Worm (Caenorhabditis elegans) whole organism, young adult: ENCODE measurements around the gene C04E12.4.

Source experiments
- F23B12.7 ChIP-seq: sonication (generic microtip); optimal IDR thresholded peaks from 2 replicates; lab custom pipeline; 2017; ENCODE audit warnings: missing genetic modification characterization, mild to moderate bottlenecking, missing compliant biosample characterization, antibody characterized with exemption, moderate library complexity; ENCODE audit not compliant: insufficient read depth
- T26A5.8 ChIP-seq: sonication (generic microtip); optimal IDR thresholded peaks from 2 replicates; lab custom pipeline; 2016; ENCODE audit warnings: missing genetic modification characterization, missing compliant biosample characterization
- chd-7 ChIP-seq: sonication (generic microtip); optimal IDR thresholded peaks from 2 replicates; lab custom pipeline; 2016; ENCODE audit warnings: mild to moderate bottlenecking, missing genetic modification characterization, moderate library complexity, missing compliant biosample characterization
- let-607 ChIP-seq, 2 experiments: fragments of 200-800 bp in 1 of 2; sonication (Bioruptor generic) in 1 of 2; sonication (generic microtip) in 1 of 2; optimal IDR thresholded peaks; 2 replicates each; lab custom pipeline; 2016 to 2018; ENCODE audit warnings: mild to moderate bottlenecking in 2 of 2, missing compliant biosample characterization in 2 of 2, missing genetic modification characterization in 2 of 2, moderate library complexity in 2 of 2, missing genotype in 1 of 2
- nfya-1 ChIP-seq: sonication (generic microtip); optimal IDR thresholded peaks from 2 replicates; lab custom pipeline; 2017; ENCODE audit warnings: antibody characterized with exemption, missing compliant biosample characterization, missing genetic modification characterization, borderline replicate concordance; ENCODE audit not compliant: insufficient read depth
- nhr-179 ChIP-seq: sonication (generic microtip); optimal IDR thresholded peaks from 2 replicates; lab custom pipeline; 2016; ENCODE audit warnings: mild to moderate bottlenecking, missing genetic modification characterization, missing compliant biosample characterization
- nhr-90 ChIP-seq: sonication (generic microtip); optimal IDR thresholded peaks from 2 replicates; lab custom pipeline; 2016; ENCODE audit warnings: missing genotype, mild to moderate bottlenecking, missing genetic modification characterization, missing compliant biosample characterization
- pha-4 ChIP-seq: fragments of 150-350 bp; sonication (generic microtip); optimal IDR thresholded peaks from 2 replicates; lab custom pipeline; 2014; ENCODE audit warnings: missing biosample characterization, missing genetic modification reagents, missing genetic modification characterization
- snpc-4 ChIP-seq, 5 experiments: fragments of 150-350 bp in 1 of 5; sonication (generic microtip) in 4 of 5; optimal IDR thresholded peaks; 2 replicates each; lab custom pipeline; 2014 to 2018; ENCODE audit warnings: missing genetic modification characterization in 5 of 5, missing biosample characterization in 3 of 5, antibody characterized with exemption in 2 of 5, mild to moderate bottlenecking in 2 of 5, missing compliant biosample characterization in 2 of 5, missing genotype in 2 of 5, moderate library complexity in 2 of 5, missing genetic modification reagents in 1 of 5
- tbp1 ChIP-seq: fragments of 200-800 bp; sonication (Bioruptor generic); optimal IDR thresholded peaks from 2 replicates; lab custom pipeline; 2018; ENCODE audit warnings: mild to moderate bottlenecking, missing genetic modification characterization, missing compliant biosample characterization
- ztf-3 ChIP-seq: fragments of 200-800 bp; sonication (Bioruptor generic); optimal IDR thresholded peaks from 2 replicates; lab custom pipeline; 2018; ENCODE audit warnings: mild to moderate bottlenecking, missing genetic modification characterization, missing compliant biosample characterization

DNA sequence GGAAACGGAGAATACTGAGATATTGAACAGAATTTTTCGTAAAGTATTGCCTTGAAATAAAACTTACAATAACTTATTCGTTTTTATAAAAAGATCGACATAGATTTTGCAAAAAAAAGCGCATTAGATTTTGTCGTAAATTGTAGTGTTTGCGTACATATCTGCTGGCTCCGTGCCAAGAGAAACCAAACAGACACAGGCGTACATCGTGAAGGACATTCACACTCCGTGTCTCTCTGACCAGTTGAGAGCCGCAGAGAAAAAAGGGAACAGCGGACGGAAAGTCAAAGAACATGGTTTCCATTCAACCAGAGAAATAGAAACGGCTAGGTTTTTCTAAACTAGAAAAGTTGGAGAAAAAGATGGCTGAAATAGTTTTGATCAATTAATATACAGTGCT, 47.3 kb upstream of the C04E12.4 start, which contains the start of gene arrd-19:
- TF ChIP-seq nhr-179 (tag; lab: Kevin White, UChicago) (no peak), chd-7 (tag; lab: Kevin White, UChicago) (peak; percentile 8), F23B12.7 (tag; lab: Kevin White, UChicago) (no peak), tbp1 (GFP tag; lab: Kevin White, UChicago) (peak; percentile 36), nhr-90 (no peak), pha-4 (tag; lab: Kevin White, UChicago) (no peak), let-607 (tag; optimal IDR thresholded peaks at IDR 0.05; lab: Kevin White, UChicago) (no peak), snpc-4 (GFP tag; optimal IDR thresholded peaks at IDR 0.05; lab: Kevin White, UChicago) (no peak), snpc-4 (tag; optimal IDR thresholded peaks at IDR 0.05; lab: Kevin White, UChicago) (peak in 2 of 4 experiments; percentile 5 to 10), ztf-3 (GFP tag; lab: Kevin White, UChicago) (no peak), T26A5.8 (tag; lab: Kevin White, UChicago) (no peak), nfya-1 (tag; lab: Kevin White, UChicago) (no peak)
